Worm (Caenorhabditis elegans) whole organism, early embryonic: ENCODE data around the gene W06D11.3.
A peak's percentile ranks its signal among the peaks of the same experiment; 100 is the strongest.

Source experiments
- B0310.2 ChIP-seq: sonication (generic microtip); optimal IDR thresholded peaks from 2 replicates; lab custom pipeline; 2016; ENCODE audit warnings: mild to moderate bottlenecking, missing genetic modification characterization, missing compliant biosample characterization
- F13C5.2 ChIP-seq: sonication (generic microtip); optimal IDR thresholded peaks from 2 replicates; lab custom pipeline; 2017; ENCODE audit warnings: mild to moderate bottlenecking, missing genetic modification characterization, inconsistent platforms, missing compliant biosample characterization
- aly-1 ChIP-seq: sonication (generic microtip); optimal IDR thresholded peaks from 2 replicates; lab custom pipeline; 2016; ENCODE audit warnings: missing genetic modification characterization, missing compliant biosample characterization
- ama-1 ChIP-seq: fragments of 150-350 bp; optimal IDR thresholded peaks from 2 replicates; lab custom pipeline; 2014
- ceh-13 ChIP-seq: fragments of 200-800 bp; sonication (Bioruptor generic); optimal IDR thresholded peaks from 2 replicates; lab custom pipeline; 2018; ENCODE audit warnings: mild to moderate bottlenecking, missing genetic modification characterization, missing compliant biosample characterization
- ceh-36 ChIP-seq: sonication (generic microtip); optimal IDR thresholded peaks from 2 replicates; lab custom pipeline; 2016; ENCODE audit warnings: missing genetic modification characterization, inconsistent platforms, missing compliant biosample characterization
- ets-7 ChIP-seq: sonication (generic microtip); optimal IDR thresholded peaks from 2 replicates; lab custom pipeline; 2016; ENCODE audit warnings: missing genotype, missing genetic modification characterization, missing compliant biosample characterization
- flt-1 ChIP-seq: fragments of 200-800 bp; sonication (Bioruptor generic); IDR thresholded peaks from 2 replicates; pipeline ENCODE4 v1.3.6; 2022; ENCODE audit warnings: missing genetic modification characterization, missing compliant biosample characterization
- hmbx-1 ChIP-seq: sonication (generic microtip); optimal IDR thresholded peaks from 2 replicates; lab custom pipeline; 2016; ENCODE audit warnings: mild to moderate bottlenecking, missing genetic modification characterization, missing compliant biosample characterization
- hmg-4 ChIP-seq: fragments of 200-800 bp; sonication (Bioruptor generic); optimal IDR thresholded peaks from 2 replicates; lab custom pipeline; 2018; ENCODE audit warnings: mild to moderate bottlenecking, missing genetic modification characterization, missing compliant biosample characterization
- hnd-1 ChIP-seq: sonication (generic microtip); optimal IDR thresholded peaks from 2 replicates; lab custom pipeline; 2016; ENCODE audit warnings: missing genetic modification characterization, missing compliant biosample characterization
- pes-1 ChIP-seq: fragments of 200-800 bp; sonication (Bioruptor generic); IDR thresholded peaks from 2 replicates; pipeline ENCODE4 v1.3.6; 2022; ENCODE audit warnings: missing genetic modification reagents, missing genetic modification characterization, missing compliant biosample characterization
- scrt-1 ChIP-seq: fragments of 200-800 bp; sonication (Bioruptor generic); IDR thresholded peaks from 2 replicates; pipeline ENCODE4 v1.3.6; 2022; ENCODE audit warnings: missing genetic modification characterization, missing compliant biosample characterization
- sea-1 ChIP-seq: fragments of 200-800 bp; sonication (Bioruptor generic); conservative IDR thresholded peaks from 2 replicates; pipeline ENCODE4 v1.3.6; 2022; ENCODE audit warnings: missing genetic modification characterization, missing compliant biosample characterization
- tbx-11 ChIP-seq: fragments of 200-800 bp; sonication (Bioruptor generic); IDR thresholded peaks from 2 replicates; pipeline ENCODE4 v1.3.6; 2022; ENCODE audit warnings: missing genetic modification characterization, missing compliant biosample characterization
- tbx-37 ChIP-seq: fragments of 200-800 bp; sonication (Bioruptor generic); conservative IDR thresholded peaks from 2 replicates; pipeline ENCODE4 v1.3.6; 2022; ENCODE audit warnings: missing genetic modification reagents, missing genetic modification characterization, missing compliant biosample characterization
- tra-4 ChIP-seq: sonication (generic microtip); optimal IDR thresholded peaks from 2 replicates; lab custom pipeline; 2017; ENCODE audit warnings: missing genetic modification characterization, missing compliant biosample characterization

Gene W06D11.3

DNA sequence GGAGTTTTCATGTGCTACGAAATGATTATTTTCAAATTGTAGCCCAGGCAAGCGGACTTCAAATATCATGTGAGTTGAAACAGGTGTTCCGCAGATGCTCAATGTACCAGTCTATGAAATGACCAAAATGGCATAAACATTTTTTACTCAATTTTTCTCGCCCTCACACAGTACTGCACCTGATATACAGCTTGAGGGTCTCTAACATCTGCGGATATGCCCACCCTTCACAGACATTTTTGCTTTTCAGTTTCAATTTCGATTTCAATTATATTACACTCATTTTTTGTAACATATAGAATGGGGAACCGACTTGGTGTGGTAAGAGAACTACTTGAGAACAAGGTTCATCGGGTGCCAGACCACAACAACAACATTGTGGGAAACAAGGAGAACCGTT, 48.2 kb downstream of the W06D11.3 start, which contains the start of gene F42F12.11:
Gene F42F12.11 (plus strand): TSS at position 301 of the 400 bp plus-strand sequence.
- TF ChIP-seq F13C5.2 (tag; lab: Kevin White, UChicago) = no peak
- no peak for TF ChIP-seq sea-1 (GFP tag; lab: Robert Waterston, UW)
- no peak for TF ChIP-seq pes-1 (GFP tag; lab: Robert Waterston, UW)
- TF ChIP-seq tra-4 = no peak
- no peak for TF ChIP-seq ama-1 (lab: Kevin White, UChicago)
- no peak for TF ChIP-seq flt-1
- no peak for TF ChIP-seq ceh-13
- TF ChIP-seq tbx-37 (GFP tag; lab: Robert Waterston, UW) = no peak
- TF ChIP-seq aly-1 (tag; lab: Kevin White, UChicago) = no peak
- TF ChIP-seq tbx-11 (GFP tag; lab: Robert Waterston, UW) = no peak
- TF ChIP-seq hmbx-1 (tag; lab: Kevin White, UChicago) = no peak
- no peak for TF ChIP-seq hnd-1 (tag; lab: Kevin White, UChicago)
- no peak for TF ChIP-seq B0310.2
- no peak for TF ChIP-seq ets-7 (tag; lab: Kevin White, UChicago)
- no peak for TF ChIP-seq scrt-1 (GFP tag; lab: Robert Waterston, UW)
- TF ChIP-seq hmg-4 (GFP tag; lab: Kevin White, UChicago) = no peak
- TF ChIP-seq ceh-36 (tag; lab: Kevin White, UChicago) = no peak

DNA sequence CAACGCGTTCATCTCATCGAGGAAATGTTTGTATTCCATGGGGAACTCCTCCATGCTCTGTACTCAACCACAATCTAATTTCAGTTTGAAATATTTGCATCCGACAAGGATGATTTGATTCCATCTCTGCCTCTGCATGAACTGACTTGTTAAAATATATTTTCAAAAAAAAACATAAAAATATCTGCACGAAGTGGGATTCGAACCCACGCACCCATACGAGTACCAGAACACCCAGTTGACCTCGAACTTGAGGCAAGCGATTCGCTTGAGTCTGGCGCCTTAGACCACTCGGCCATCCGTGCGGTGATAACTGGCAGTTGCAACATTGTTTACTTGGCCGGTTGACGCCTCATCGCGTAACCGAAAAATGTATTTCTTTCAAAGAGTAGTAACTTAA, 49.3 kb downstream of the W06D11.3 start:
- TF ChIP-seq ets-7 (tag; lab: Kevin White, UChicago) (no peak), ceh-13 (no peak), ceh-36 (tag; lab: Kevin White, UChicago) (peak; percentile 11), tra-4 (no peak), hmbx-1 (tag; lab: Kevin White, UChicago) (no peak), aly-1 (tag; lab: Kevin White, UChicago) (no peak), flt-1 (no peak), sea-1 (GFP tag; lab: Robert Waterston, UW) (no peak), tbx-11 (GFP tag; lab: Robert Waterston, UW) (peak; percentile 69), pes-1 (GFP tag; lab: Robert Waterston, UW) (no peak; the same call in 1 of the 2 replicates), tbx-37 (GFP tag; lab: Robert Waterston, UW) (no peak), ama-1 (lab: Kevin White, UChicago) (no peak), hmg-4 (GFP tag; lab: Kevin White, UChicago) (no peak)

DNA sequence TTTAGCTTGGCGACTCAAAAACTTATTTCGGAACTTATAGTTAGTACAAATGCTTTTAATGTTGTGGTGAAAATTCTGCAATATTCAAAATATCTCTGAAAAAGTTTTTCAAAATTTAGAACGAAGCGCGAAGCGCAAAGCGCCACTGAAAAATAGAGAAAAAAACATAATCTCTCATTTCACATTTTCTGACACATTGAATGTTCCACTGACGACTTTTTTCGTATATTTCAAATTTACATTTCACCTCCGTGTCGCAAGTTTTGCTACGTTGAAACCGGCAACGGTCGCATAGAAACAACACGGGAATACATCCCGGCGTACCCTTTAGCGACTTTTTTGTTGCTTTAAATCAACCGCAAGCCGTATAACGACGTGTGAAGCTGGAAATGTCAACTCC, 49.8 kb downstream of the W06D11.3 start, which contains the start of gene F42F12.14:
Gene F42F12.14 (plus strand): TSS at position 301 of the 400 bp plus-strand sequence.
- TF ChIP-seq tbx-11 (GFP tag; lab: Robert Waterston, UW) (no peak), tra-4 (no peak), aly-1 (tag; lab: Kevin White, UChicago) (no peak), hmg-4 (GFP tag; lab: Kevin White, UChicago) (no peak), F13C5.2 (tag; lab: Kevin White, UChicago) (no peak)
